Worm (Caenorhabditis elegans): ENCODE results near the gene K05F1.14.

ce11 chrII:5751353-5751752 is 41.0 kb downstream of the K05F1.14 start:
- TF ChIP-seq mdl-1 (tag; optimal IDR thresholded peaks at IDR 0.05) (no peak), egl-27 (tag; optimal IDR thresholded peaks at IDR 0.05) (no peak), zag-1 (tag; optimal IDR thresholded peaks at IDR 0.05) (no peak), snpc-4 (tag; optimal IDR thresholded peaks at IDR 0.05) (no peak)

All from whole organism, L2 larva.